Worm (Caenorhabditis elegans) whole organism, L3 larva: ENCODE data around the gene mig-39.

Experiments used
- daf-12 ChIP-seq: fragments of 150-350 bp; optimal IDR thresholded peaks from 2 replicates; lab custom pipeline; 2014; ENCODE audit warnings: missing biosample characterization, missing genetic modification reagents, missing genetic modification characterization
- elt-2 ChIP-seq: sonication (generic microtip); optimal IDR thresholded peaks from 2 replicates; lab custom pipeline; 2016; ENCODE audit warnings: missing genetic modification reagents, mild to moderate bottlenecking, missing genetic modification characterization, missing compliant biosample characterization
- nhr-11 ChIP-seq: fragments of 150-350 bp; optimal IDR thresholded peaks from 2 replicates; lab custom pipeline; 2014; ENCODE audit warnings: missing biosample characterization, missing genetic modification characterization
- nhr-76 ChIP-seq: fragments of 150-350 bp; sonication (generic microtip); optimal IDR thresholded peaks from 5 replicates; lab custom pipeline; 2014; ENCODE audit warnings: missing biosample characterization, missing genetic modification characterization
- pha-4 ChIP-seq: fragments of 150-350 bp; optimal IDR thresholded peaks from 2 replicates; lab custom pipeline; 2014; ENCODE audit warnings: missing biosample characterization, missing genetic modification reagents, missing genetic modification characterization
- skn-1 ChIP-seq: fragments of 150-350 bp; optimal IDR thresholded peaks from 2 replicates; lab custom pipeline; 2014; ENCODE audit warnings: missing biosample characterization, missing genetic modification characterization
- snpc-4 ChIP-seq: fragments of 150-350 bp; optimal IDR thresholded peaks from 2 replicates; lab custom pipeline; 2014; ENCODE audit warnings: missing biosample characterization, missing genetic modification characterization

DNA sequence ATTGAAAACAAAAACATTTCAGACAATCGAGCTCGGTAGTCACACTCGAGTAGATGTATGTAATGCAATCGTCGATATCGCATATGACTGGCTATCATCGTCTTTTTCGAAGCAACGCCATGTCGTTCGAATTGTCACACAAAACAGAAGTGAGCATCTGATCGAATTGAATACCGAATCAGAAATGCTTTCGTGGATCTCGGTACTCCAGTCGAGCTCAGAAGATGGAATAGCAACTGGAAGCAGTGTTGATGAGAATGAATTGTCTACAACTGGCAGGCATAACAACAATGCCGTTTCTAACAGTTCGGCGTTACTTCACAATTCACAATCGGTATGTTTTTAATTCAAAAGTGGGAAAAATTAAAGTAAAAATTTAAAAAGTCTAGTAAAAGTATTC lies 42.4 kb downstream of the mig-39 start:
- TF ChIP-seq nhr-11 (tag; lab: Kevin White, UChicago) (no peak), skn-1 (no peak), pha-4 (tag; lab: Kevin White, UChicago) (no peak), nhr-76 (tag; lab: Kevin White, UChicago) (no peak), daf-12 (tag; lab: Kevin White, UChicago) (no peak), snpc-4 (tag; lab: Kevin White, UChicago) (no peak), elt-2 (tag; lab: Kevin White, UChicago) (no peak)
